Fruit fly (Drosophila melanogaster): ENCODE data around the gene orb2.
A peak's percentile ranks its signal among the peaks of the same experiment; 100 is the strongest.

The orb2 gene

DNA sequence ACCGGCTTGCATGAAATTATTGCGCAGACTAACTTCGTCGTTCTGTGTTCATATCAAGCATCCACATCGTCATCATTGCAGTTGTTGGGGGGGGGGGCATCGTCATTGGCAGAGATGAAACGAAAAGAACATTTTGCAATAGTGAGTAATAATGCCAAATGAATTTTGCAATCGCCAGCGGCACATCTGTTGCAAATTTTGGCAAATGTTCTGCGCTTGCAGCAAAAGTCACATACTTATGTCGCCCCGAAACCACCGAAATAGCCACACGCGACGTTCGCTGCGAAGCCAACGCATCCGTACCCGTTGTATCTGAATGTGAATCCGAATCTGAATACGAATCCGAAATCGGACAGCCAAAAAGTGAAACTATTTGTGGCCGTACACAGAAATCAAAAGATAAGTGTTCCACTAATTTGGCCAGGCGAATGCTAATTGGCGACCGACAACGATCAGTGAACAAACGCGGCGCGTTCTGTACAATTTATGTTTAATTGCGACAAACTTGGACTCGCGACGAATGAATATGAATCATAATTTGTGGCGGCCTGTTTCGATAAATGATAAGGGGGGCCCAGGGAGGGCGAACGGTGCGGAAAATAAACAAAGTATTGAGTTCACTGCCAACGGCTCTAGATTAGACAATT, 6.3 kb downstream of the orb2 start:
- TF ChIP-seq mirr (GFP tag; optimal IDR thresholded peaks at IDR 0.05) (peak; percentile 80), run (tag; optimal IDR thresholded peaks at IDR 0.05) (no peak), Hey (tag; optimal IDR thresholded peaks at IDR 0.05) (peak; percentile 75), CG2712 (tag; optimal IDR thresholded peaks at IDR 0.05) (no peak), GATAe (GFP tag; conservative IDR thresholded peaks at IDR 0.05) (peak; percentile 24; the same call in 1 of the 2 replicates), Adf1 (GFP tag; IDR thresholded peaks at IDR 0.05) (no peak), sug (tag; optimal IDR thresholded peaks at IDR 0.05) (peak; percentile 48), Oli (tag; optimal IDR thresholded peaks at IDR 0.05) (no peak), exex (tag; optimal IDR thresholded peaks at IDR 0.05) (peak; percentile 58), az2 (GFP tag; optimal IDR thresholded peaks at IDR 0.05) (no peak), trem (tag; optimal IDR thresholded peaks at IDR 0.05) (no peak), lab (GFP tag; optimal IDR thresholded peaks at IDR 0.05) (peak; percentile 34), CG33213 (GFP tag; optimal IDR thresholded peaks at IDR 0.05) (no peak)

DNA sequence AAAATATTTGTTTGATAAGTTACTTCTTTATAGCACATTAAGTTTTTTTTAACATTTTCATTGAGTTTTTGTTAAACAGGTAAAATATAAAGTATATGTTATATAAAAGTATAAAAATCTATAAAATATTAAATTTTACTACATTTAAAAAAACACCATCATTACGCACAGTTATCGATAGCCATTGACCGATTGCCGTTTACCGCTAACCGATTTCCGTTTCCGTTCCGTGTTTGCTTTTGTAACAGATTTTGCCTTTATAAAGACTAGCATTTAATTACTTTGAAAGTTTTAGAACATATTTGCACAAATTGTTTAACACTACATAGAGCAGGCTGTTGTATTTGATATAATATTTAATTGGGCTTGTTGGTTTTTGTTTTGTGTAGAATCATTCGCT, 14.6 kb downstream of the orb2 start:
- no peak for TF ChIP-seq sens-2 (GFP tag; IDR thresholded peaks at IDR 0.05)
- TF ChIP-seq CG8765 (GFP tag; IDR thresholded peaks at IDR 0.05), result no peak
- no peak for TF ChIP-seq CG12942 (GFP tag; optimal IDR thresholded peaks at IDR 0.05)
- TF ChIP-seq vvl (GFP tag; IDR thresholded peaks at IDR 0.05), result no peak
- no peak for TF ChIP-seq Hand (GFP tag; optimal IDR thresholded peaks at IDR 0.05)
- peak; percentile 77 for TF ChIP-seq CG7271 (tag; optimal IDR thresholded peaks at IDR 0.05)
- TF ChIP-seq CG17802 (tag; optimal IDR thresholded peaks at IDR 0.05), result no peak
- no peak for TF ChIP-seq ATbp (GFP tag; optimal IDR thresholded peaks at IDR 0.05)
- no peak for TF ChIP-seq schlank (tag; optimal IDR thresholded peaks at IDR 0.05)
- no peak for TF ChIP-seq esg (GFP tag; conservative IDR thresholded peaks at IDR 0.05)
- TF ChIP-seq stwl (tag; optimal IDR thresholded peaks at IDR 0.05), result peak; percentile 58
- no peak for TF ChIP-seq CG8290 (GFP tag; optimal IDR thresholded peaks at IDR 0.05)
- no peak for TF ChIP-seq CG8290 (tag; optimal IDR thresholded peaks at IDR 0.05)
- TF ChIP-seq danr (GFP tag; IDR thresholded peaks at IDR 0.05), result no peak
- TF ChIP-seq Hmx (GFP tag; optimal IDR thresholded peaks at IDR 0.05), result no peak
- peak; percentile 13 for TF ChIP-seq Ets97D (GFP tag; optimal IDR thresholded peaks at IDR 0.05)
- no peak for TF ChIP-seq pb (GFP tag; optimal IDR thresholded peaks at IDR 0.05)
- TF ChIP-seq CG30403 (GFP tag; optimal IDR thresholded peaks at IDR 0.05), result no peak
- no peak for TF ChIP-seq CG4707 (GFP tag; optimal IDR thresholded peaks at IDR 0.05)

DNA sequence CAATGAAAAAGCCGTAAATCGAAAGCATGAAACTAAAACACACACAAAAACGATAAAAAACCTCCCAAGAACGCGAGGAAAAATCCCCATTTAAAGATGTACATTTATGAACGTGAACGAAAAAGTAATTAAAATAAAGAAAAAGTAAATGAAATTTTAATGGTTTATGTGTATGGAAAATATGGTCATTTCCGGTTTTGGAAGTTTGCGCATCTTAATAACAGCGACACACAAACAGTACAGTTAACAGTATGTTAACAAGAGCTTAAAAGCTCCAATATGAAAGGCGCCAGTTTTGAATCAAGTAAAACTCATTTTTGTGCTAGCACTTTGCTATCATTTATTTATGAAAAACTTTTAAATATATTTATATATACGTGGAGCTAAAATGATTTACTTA, 22.3 kb downstream of the orb2 start:
- no peak for TF ChIP-seq CG9876 (GFP tag; optimal IDR thresholded peaks at IDR 0.05)
- TF ChIP-seq CG9932 (GFP tag; IDR thresholded peaks at IDR 0.05), result no peak
- no peak for TF ChIP-seq Nf-YB (GFP tag; optimal IDR thresholded peaks at IDR 0.05)
- TF ChIP-seq PHDP (tag; optimal IDR thresholded peaks at IDR 0.05), result peak; percentile 38
- no peak for TF ChIP-seq CG30020 (tag; optimal IDR thresholded peaks at IDR 0.05)
- no peak for TF ChIP-seq CG9609 (GFP tag; optimal IDR thresholded peaks at IDR 0.05)
- TF ChIP-seq CG18599 (GFP tag; optimal IDR thresholded peaks at IDR 0.05), result no peak
- no peak for TF ChIP-seq Jarid2 (GFP tag; optimal IDR thresholded peaks at IDR 0.05)
- no peak for TF ChIP-seq CG1024 (GFP tag; IDR thresholded peaks at IDR 0.05)
- no peak for TF ChIP-seq knrl (GFP tag; IDR thresholded peaks at IDR 0.05; ENCODE audit: partially characterized antibody)
- TF ChIP-seq CG14965 (GFP tag; optimal IDR thresholded peaks at IDR 0.05; ENCODE audit: borderline replicate concordance), result no peak
- no peak for TF ChIP-seq NFAT (GFP tag; IDR thresholded peaks at IDR 0.05)
- TF ChIP-seq CG3065 (GFP tag; optimal IDR thresholded peaks at IDR 0.05), result no peak
- no peak for TF ChIP-seq CG1603 (tag; optimal IDR thresholded peaks at IDR 0.05)
- peak; percentile 77 for TF ChIP-seq E2f2 (GFP tag; IDR thresholded peaks at IDR 0.05)
- TF ChIP-seq CG1529 (GFP tag; optimal IDR thresholded peaks at IDR 0.05), result no peak
- TF ChIP-seq YL-1 (GFP tag; optimal IDR thresholded peaks at IDR 0.05), result no peak
- no peak for TF ChIP-seq NfI (GFP tag; optimal IDR thresholded peaks at IDR 0.05)
- TF ChIP-seq CG2712 (tag; optimal IDR thresholded peaks at IDR 0.05), result no peak

All from whole organism, embryonic.